Fruit fly (Drosophila melanogaster) whole organism, embryonic: ENCODE results near the gene CG6295.

Experiments
- CG10209 ChIP-seq: fragments of 200-800 bp; sonication (Bioruptor generic); optimal IDR thresholded peaks from 3 replicates; lab custom pipeline; 2017; ENCODE audit warnings: missing biosample characterization, mild to moderate bottlenecking, missing genetic modification characterization, missing genetic modification reagents
- CG11247 ChIP-seq: fragments of 200-800 bp; sonication (Bioruptor generic); IDR thresholded peaks from 2 replicates; pipeline ENCODE4 v1.3.6; 2022; ENCODE audit warnings: missing biosample characterization, missing genetic modification characterization
- CG12236 ChIP-seq: fragments of 200-800 bp; sonication (Bioruptor generic); optimal IDR thresholded peaks from 2 replicates; lab custom pipeline; 2016; ENCODE audit warnings: missing biosample characterization, missing genetic modification characterization
- CG1233 ChIP-seq: fragments of 200-800 bp; sonication (Bioruptor generic); optimal IDR thresholded peaks from 4 replicates; lab custom pipeline; 2018; ENCODE audit warnings: missing biosample characterization, mild to moderate bottlenecking, missing genetic modification characterization
- CG12942 ChIP-seq: fragments of 200-800 bp; sonication (Bioruptor generic); optimal IDR thresholded peaks from 3 replicates; lab custom pipeline; 2016; ENCODE audit warnings: missing biosample characterization, missing genetic modification characterization
- CG13624 ChIP-seq: fragments of 200-800 bp; sonication (Bioruptor generic); optimal IDR thresholded peaks from 2 replicates; lab custom pipeline; 2016; ENCODE audit warnings: missing biosample characterization, missing genetic modification characterization
- CG14441 ChIP-seq: fragments of 200-800 bp; sonication (Bioruptor generic); IDR thresholded peaks from 2 replicates; pipeline ENCODE4 v1.3.6; 2022; ENCODE audit warnings: missing biosample characterization, missing genetic modification characterization
- CG15269 ChIP-seq: fragments of 200-800 bp; sonication (Bioruptor generic); optimal IDR thresholded peaks from 2 replicates; lab custom pipeline; 2018; ENCODE audit warnings: missing biosample characterization, mild to moderate bottlenecking, missing genetic modification characterization, moderate library complexity
- CG2678 ChIP-seq: fragments of 200-800 bp; sonication (Bioruptor generic); optimal IDR thresholded peaks from 3 replicates; lab custom pipeline; 2019; ENCODE audit warnings: missing biosample characterization, mild to moderate bottlenecking, missing genetic modification characterization, moderate library complexity
- CG2889 ChIP-seq: fragments of 200-800 bp; sonication (Bioruptor generic); IDR thresholded peaks from 3 replicates; pipeline ENCODE4 v1.3.6; 2022; ENCODE audit warnings: missing biosample characterization, missing genetic modification characterization
- CG30020 ChIP-seq: fragments of 200-800 bp; optimal IDR thresholded peaks from 2 replicates; lab custom pipeline; 2019; ENCODE audit warnings: missing biosample characterization, mild to moderate bottlenecking, missing genetic modification characterization, moderate library complexity
- CG31224 ChIP-seq: fragments of 200-800 bp; sonication (Bioruptor generic); IDR thresholded peaks from 2 replicates; pipeline ENCODE4 v1.3.6; 2022; ENCODE audit warnings: missing biosample characterization, missing genetic modification characterization
- CG3281 ChIP-seq: fragments of 200-800 bp; sonication (Bioruptor generic); optimal IDR thresholded peaks from 3 replicates; lab custom pipeline; 2017; ENCODE audit warnings: missing biosample characterization, mild to moderate bottlenecking, missing genetic modification characterization
- CG3407 ChIP-seq: fragments of 200-800 bp; sonication (Bioruptor generic); optimal IDR thresholded peaks from 2 replicates; lab custom pipeline; 2018; ENCODE audit warnings: missing biosample characterization, mild to moderate bottlenecking, missing genetic modification characterization
- CG6791 ChIP-seq: fragments of 200-800 bp; sonication (Bioruptor generic); IDR thresholded peaks from 3 replicates; pipeline ENCODE4 v1.3.6; 2022; ENCODE audit warnings: missing biosample characterization, missing genetic modification characterization; ENCODE audit not compliant: partially characterized antibody
- CG7928 ChIP-seq: fragments of 200-800 bp; sonication (Bioruptor generic); optimal IDR thresholded peaks from 2 replicates; lab custom pipeline; 2017; ENCODE audit warnings: missing biosample characterization, mild to moderate bottlenecking, missing genetic modification characterization
- CG7963 ChIP-seq: fragments of 200-800 bp; sonication (Bioruptor generic); IDR thresholded peaks from 3 replicates; pipeline ENCODE4 v1.3.6; 2022; ENCODE audit warnings: missing biosample characterization, missing genetic modification characterization; ENCODE audit not compliant: partially characterized antibody
- CG9609 ChIP-seq: fragments of 200-800 bp; sonication (Bioruptor generic); optimal IDR thresholded peaks from 3 replicates; lab custom pipeline; 2016; ENCODE audit warnings: missing biosample characterization, missing genetic modification characterization
- CG9797 ChIP-seq: fragments of 200-800 bp; sonication (Bioruptor generic); optimal IDR thresholded peaks from 3 replicates; lab custom pipeline; 2018; ENCODE audit warnings: missing biosample characterization, mild to moderate bottlenecking, missing genetic modification characterization
- CG9876 ChIP-seq: fragments of 200-800 bp; sonication (Bioruptor generic); optimal IDR thresholded peaks from 2 replicates; lab custom pipeline; 2016; ENCODE audit warnings: missing biosample characterization, missing genetic modification characterization
- D19A ChIP-seq: fragments of 200-800 bp; optimal IDR thresholded peaks from 3 replicates; lab custom pipeline; 2019; ENCODE audit warnings: missing biosample characterization, mild to moderate bottlenecking, missing genetic modification characterization, moderate library complexity
- Dip3 ChIP-seq: fragments of 200-800 bp; sonication (Bioruptor generic); optimal IDR thresholded peaks from 3 replicates; lab custom pipeline; 2016; ENCODE audit warnings: missing biosample characterization, missing genetic modification characterization
- Dref ChIP-seq: fragments of 200-800 bp; sonication (Bioruptor generic); IDR thresholded peaks from 2 replicates; pipeline ENCODE4 v1.3.6; 2022; ENCODE audit warnings: missing biosample characterization, missing genetic modification characterization
- E2f1 ChIP-seq: fragments of 200-800 bp; sonication (Bioruptor generic); IDR thresholded peaks from 2 replicates; pipeline ENCODE4 v1.3.6; 2022; ENCODE audit warnings: missing biosample characterization, missing genetic modification characterization
- ERR ChIP-seq: fragments of 200-800 bp; sonication (Bioruptor generic); optimal IDR thresholded peaks from 2 replicates; lab custom pipeline; 2016; ENCODE audit warnings: missing biosample characterization, missing genetic modification characterization
- Elba2 ChIP-seq: fragments of 200-800 bp; sonication (Bioruptor generic); optimal IDR thresholded peaks from 3 replicates; lab custom pipeline; 2016; ENCODE audit warnings: missing biosample characterization, missing genetic modification characterization
- HLHmδ ChIP-seq: fragments of 200-800 bp; sonication (Bioruptor generic); optimal IDR thresholded peaks from 2 replicates; lab custom pipeline; 2018; ENCODE audit warnings: missing biosample characterization, mild to moderate bottlenecking, missing genetic modification characterization, moderate library complexity
- Lhr ChIP-seq: fragments of 200-800 bp; sonication (Bioruptor generic); optimal IDR thresholded peaks from 3 replicates; lab custom pipeline; 2017; ENCODE audit warnings: mild to moderate bottlenecking, missing biosample characterization, missing genetic modification reagents, missing genetic modification characterization
- NfI ChIP-seq: fragments of 200-800 bp; sonication (Bioruptor generic); optimal IDR thresholded peaks from 3 replicates; lab custom pipeline; 2018; ENCODE audit warnings: missing biosample characterization, mild to moderate bottlenecking, missing genetic modification characterization, moderate library complexity
- PHDP ChIP-seq: fragments of 200-800 bp; sonication (Bioruptor generic); optimal IDR thresholded peaks from 3 replicates; lab custom pipeline; 2018; ENCODE audit warnings: missing biosample characterization, mild to moderate bottlenecking, missing genetic modification characterization, moderate library complexity
- Ptx1 ChIP-seq: fragments of 200-800 bp; sonication (Bioruptor generic); IDR thresholded peaks from 2 replicates; pipeline ENCODE4 v1.3.6; 2022; ENCODE audit warnings: missing biosample characterization, missing genetic modification characterization
- Xrp1 ChIP-seq: fragments of 200-800 bp; sonication (Bioruptor generic); IDR thresholded peaks from 2 replicates; pipeline ENCODE4 v1.3.6; 2022; ENCODE audit warnings: missing biosample characterization, missing genetic modification characterization
- amos ChIP-seq: fragments of 200-800 bp; sonication (Bioruptor generic); IDR thresholded peaks from 2 replicates; pipeline ENCODE4 v1.3.6; 2022; ENCODE audit warnings: missing biosample characterization, missing genetic modification characterization; ENCODE audit not compliant: partially characterized antibody
- cas ChIP-seq: fragments of 200-800 bp; sonication (Bioruptor generic); IDR thresholded peaks from 2 replicates; pipeline ENCODE4 v1.3.6; 2022; ENCODE audit warnings: missing biosample characterization, missing genetic modification characterization
- dan ChIP-seq: fragments of 200-800 bp; sonication (Bioruptor generic); IDR thresholded peaks from 2 replicates; pipeline ENCODE4 v1.3.6; 2022; ENCODE audit warnings: missing biosample characterization, missing genetic modification characterization
- dmrt11E ChIP-seq: fragments of 200-800 bp; sonication (Bioruptor generic); optimal IDR thresholded peaks from 3 replicates; lab custom pipeline; 2018; ENCODE audit warnings: missing biosample characterization, mild to moderate bottlenecking, missing genetic modification characterization, moderate library complexity
- emc ChIP-seq: fragments of 200-800 bp; sonication (Bioruptor generic); optimal IDR thresholded peaks from 2 replicates; lab custom pipeline; 2016; ENCODE audit warnings: missing biosample characterization, missing genetic modification characterization
- fd3F ChIP-seq: fragments of 200-800 bp; sonication (Bioruptor generic); optimal IDR thresholded peaks from 2 replicates; lab custom pipeline; 2018; ENCODE audit warnings: missing biosample characterization, mild to moderate bottlenecking, missing genetic modification characterization, moderate library complexity
- gsb ChIP-seq: fragments of 200-800 bp; sonication (Bioruptor generic); IDR thresholded peaks from 2 replicates; pipeline ENCODE4 v1.3.6; 2022; ENCODE audit warnings: missing biosample characterization, missing genetic modification characterization
- hkb ChIP-seq, 2 experiments: fragments of 200-800 bp in 1 of 2; fragments of >200 bp in 1 of 2; sonication (Bioruptor generic) in 1 of 2; IDR thresholded peaks in 1 of 2; optimal IDR thresholded peaks in 1 of 2; 2 replicates each; pipeline versions ENCODE4 v1.3.6 to Lab custom; 2017 to 2022; ENCODE audit warnings: missing biosample characterization in 1 of 2, missing genetic modification characterization in 1 of 2
- jigr1 ChIP-seq: fragments of 200-800 bp; sonication (Bioruptor generic); IDR thresholded peaks from 3 replicates; pipeline ENCODE4 v1.3.6; 2022; ENCODE audit warnings: missing biosample characterization, missing genetic modification characterization
- klu ChIP-seq: fragments of 200-800 bp; sonication (Bioruptor generic); IDR thresholded peaks from 2 replicates; pipeline ENCODE4 v1.3.6; 2022; ENCODE audit warnings: missing biosample characterization, missing genetic modification characterization
- lab ChIP-seq: fragments of 200-800 bp; sonication (Bioruptor generic); optimal IDR thresholded peaks from 3 replicates; lab custom pipeline; 2017; ENCODE audit warnings: missing biosample characterization, missing genetic modification characterization, mild to moderate bottlenecking, moderate library complexity, missing genetic modification reagents
- nmo ChIP-seq: fragments of 200-800 bp; sonication (Bioruptor generic); optimal IDR thresholded peaks from 2 replicates; lab custom pipeline; 2018; ENCODE audit warnings: missing biosample characterization, mild to moderate bottlenecking, missing genetic modification characterization, moderate library complexity
- pita ChIP-seq: fragments of 200-800 bp; sonication (Bioruptor generic); optimal IDR thresholded peaks from 2 replicates; lab custom pipeline; 2017; ENCODE audit warnings: missing biosample characterization, mild to moderate bottlenecking, missing genetic modification characterization
- psq ChIP-seq: fragments of 200-800 bp; sonication (Bioruptor generic); optimal IDR thresholded peaks from 2 replicates; lab custom pipeline; 2017; ENCODE audit warnings: missing biosample characterization, missing genetic modification characterization
- rib ChIP-seq: fragments of 200-800 bp; sonication (Bioruptor generic); IDR thresholded peaks from 2 replicates; pipeline ENCODE4 v1.3.6; 2022; ENCODE audit warnings: missing biosample characterization, missing genetic modification characterization
- row ChIP-seq: fragments of 200-800 bp; sonication (Bioruptor generic); IDR thresholded peaks from 3 replicates; pipeline ENCODE4 v1.3.6; 2022; ENCODE audit warnings: missing biosample characterization, missing genetic modification characterization
- sens ChIP-seq: fragments of 200-800 bp; sonication (Bioruptor generic); peaks from one replicate; lab custom pipeline; 2016; ENCODE audit warnings: missing biosample characterization, missing genetic modification characterization
- vvl ChIP-seq: fragments of 200-800 bp; sonication (Bioruptor generic); IDR thresholded peaks from 2 replicates; pipeline ENCODE4 v1.3.6; 2022; ENCODE audit warnings: missing biosample characterization, missing genetic modification characterization
- zfh1 ChIP-seq: fragments of 200-800 bp; sonication (Bioruptor generic); IDR thresholded peaks from 3 replicates; pipeline ENCODE4 v1.3.6; 2022; ENCODE audit warnings: missing biosample characterization, missing genetic modification characterization

Gene CG6295

dm6 chr3R:26969743-26970142 is 37.1 kb downstream of the CG6295 start (continued):
- TF ChIP-seq CG10209 (GFP tag; lab: Kevin White, UChicago) (no peak), row (GFP tag; lab: Robert Waterston, UW) (peak; percentile 69; the same call in 2 of the 3 replicates), fd3F (GFP tag; lab: Kevin White, UChicago) (no peak), CG2678 (peak; percentile 47), klu (GFP tag; lab: Robert Waterston, UW) (no peak), emc (GFP tag; lab: Kevin White, UChicago) (no peak), dan (GFP tag; lab: Robert Waterston, UW) (no peak), CG12942 (GFP tag; lab: Kevin White, UChicago) (no peak), CG2889 (GFP tag; lab: Robert Waterston, UW) (no peak), CG9609 (GFP tag; lab: Kevin White, UChicago) (no peak), CG9876 (GFP tag; lab: Kevin White, UChicago) (no peak), rib (GFP tag; lab: Robert Waterston, UW) (no peak), sens (no peak), Dref (GFP tag; lab: Robert Waterston, UW) (no peak), lab (GFP tag; lab: Kevin White, UChicago) (peak; percentile 30), CG3281 (GFP tag; lab: Kevin White, UChicago) (no peak), PHDP (tag; lab: Kevin White, UChicago) (no peak), dmrt11E (tag; lab: Kevin White, UChicago) (no peak), zfh1 (GFP tag; lab: Robert Waterston, UW) (no peak), CG1233 (GFP tag; lab: Kevin White, UChicago) (no peak), CG13624 (GFP tag; lab: Kevin White, UChicago) (peak; percentile 3), CG31224 (GFP tag; lab: Robert Waterston, UW) (0 out of 2 replicates have a peak, but pooled peaks have one; percentile 5), hkb (optimal IDR thresholded peaks at IDR 0.05; lab: Kevin White, UChicago) (no peak), hkb (GFP tag; IDR thresholded peaks at IDR 0.05; lab: Robert Waterston, UW) (no peak), CG11247 (GFP tag; lab: Robert Waterston, UW) (no peak), Elba2 (GFP tag; lab: Kevin White, UChicago) (no peak), CG30020 (no peak), Ptx1 (GFP tag; lab: Robert Waterston, UW) (peak; percentile 21; the same call in 1 of the 2 replicates), CG12236 (GFP tag; lab: Kevin White, UChicago) (no peak), cas (GFP tag; lab: Robert Waterston, UW) (no peak), vvl (no peak), Dip3 (GFP tag; lab: Kevin White, UChicago) (no peak), NfI (no peak), D19A (tag; lab: Kevin White, UChicago) (peak; percentile 79), HLHmδ (GFP tag; lab: Kevin White, UChicago) (no peak), CG7963 (no peak), CG14441 (0 out of 2 replicates have a peak, but pooled peaks have one; percentile 13), ERR (GFP tag; lab: Kevin White, UChicago) (no peak), Lhr (GFP tag; lab: Kevin White, UChicago) (no peak), E2f1 (GFP tag; lab: Robert Waterston, UW) (0 out of 2 replicates have a peak, but pooled peaks have one; percentile 17), gsb (GFP tag; lab: Robert Waterston, UW) (no peak), psq (GFP tag; lab: Kevin White, UChicago) (no peak), CG15269 (tag; lab: Kevin White, UChicago) (peak; percentile 31), CG3407 (GFP tag; lab: Kevin White, UChicago) (no peak), nmo (GFP tag; lab: Kevin White, UChicago) (no peak), jigr1 (no peak), Xrp1 (GFP tag; lab: Robert Waterston, UW) (no peak; the same call in 1 of the 2 replicates), CG9797 (GFP tag; lab: Kevin White, UChicago) (no peak), pita (GFP tag; lab: Kevin White, UChicago) (no peak), CG7928 (GFP tag; lab: Kevin White, UChicago) (no peak), CG6791 (no peak), amos (no peak)
